Worm (Caenorhabditis elegans) whole organism, midembryonic: Measurements from ENCODE around the gene sri-20.

Source experiments
- flt-1 ChIP-seq: fragments of 200-800 bp; sonication (Bioruptor generic); IDR thresholded peaks from 2 replicates; pipeline ENCODE4 v1.3.6; 2022; ENCODE audit warnings: missing genetic modification characterization, missing compliant biosample characterization
- klf-2 ChIP-seq: fragments of 200-800 bp; sonication (Bioruptor generic); conservative IDR thresholded peaks from 2 replicates; pipeline ENCODE4 v1.3.6; 2022; ENCODE audit warnings: missing genetic modification reagents, missing genetic modification characterization, missing compliant biosample characterization
- ref-1 ChIP-seq: fragments of 200-800 bp; sonication (Bioruptor generic); conservative IDR thresholded peaks from 2 replicates; pipeline ENCODE4 v1.3.6; 2022; ENCODE audit warnings: missing genetic modification reagents, missing genetic modification characterization, missing compliant biosample characterization

DNA sequence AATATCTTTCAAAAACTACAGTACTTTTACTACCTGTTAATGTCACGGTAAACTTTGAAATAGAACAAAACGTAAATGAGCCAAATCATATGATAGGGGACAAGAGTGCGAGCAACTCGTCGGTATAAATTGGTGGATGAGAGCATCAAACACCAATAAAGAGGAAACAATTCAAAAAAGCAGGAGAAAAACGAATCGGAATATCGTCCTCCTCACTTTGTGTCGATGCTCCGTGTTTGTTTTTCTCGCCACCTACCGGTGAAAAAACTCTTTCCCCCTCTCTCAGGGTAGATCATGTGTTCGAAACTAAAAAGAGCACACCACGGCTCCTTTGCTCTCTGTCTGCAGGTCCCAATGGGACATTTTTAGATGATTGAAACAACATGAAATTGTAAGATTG lies 40.3 kb upstream of the sri-20 start:
- TF ChIP-seq ref-1 (GFP tag; lab: Robert Waterston, UW) (no peak), flt-1 (no peak), klf-2 (no peak)
